Worm (Caenorhabditis elegans): ENCODE measurements around the gene Y43F8C.17.
A peak's percentile ranks its signal among the peaks of the same experiment; 100 is the strongest.

Y43F8C.17 gene

DNA sequence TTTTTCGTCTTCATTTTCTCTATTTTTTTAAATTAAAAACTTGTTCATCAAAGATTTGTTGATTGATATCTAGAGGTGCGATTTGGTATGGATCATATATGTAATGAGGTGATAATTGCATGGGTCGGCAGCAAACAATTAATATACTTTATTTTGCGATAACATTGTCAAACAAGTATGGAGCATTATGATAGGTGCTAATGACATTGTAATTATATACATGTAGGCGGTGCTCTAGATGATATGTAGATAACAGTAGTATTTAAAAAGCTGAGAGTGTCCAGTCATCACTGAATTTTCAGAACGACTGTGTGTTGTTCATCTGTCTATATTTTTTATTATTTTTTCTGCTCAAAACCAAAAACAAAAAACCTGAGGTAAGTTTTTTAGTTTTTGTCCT lies 14.3 kb downstream of the Y43F8C.17 start, which contains the start of gene Y116F11A.1:
Gene Y116F11A.1, plus strand, starts transcription at position 301 of the 400 bp plus-strand sequence.
- TF ChIP-seq F13H6.1 (tag; optimal IDR thresholded peaks at IDR 0.05) (no peak), ets-4 (tag; optimal IDR thresholded peaks at IDR 0.05) (no peak), pros-1 (tag; optimal IDR thresholded peaks at IDR 0.05) (no peak), rnt-1 (tag; optimal IDR thresholded peaks at IDR 0.05) (no peak), madf-2 (tag; optimal IDR thresholded peaks at IDR 0.05) (no peak), unc-3 (GFP tag; conservative IDR thresholded peaks at IDR 0.05) (no peak), unc-3 (tag; optimal IDR thresholded peaks at IDR 0.05) (no peak), ztf-16 (tag; optimal IDR thresholded peaks at IDR 0.05) (no peak), sox-4 (tag; optimal IDR thresholded peaks at IDR 0.05) (no peak), npax-4 (tag; optimal IDR thresholded peaks at IDR 0.05) (no peak), ceh-14 (tag; optimal IDR thresholded peaks at IDR 0.05) (no peak), ahr-1 (tag; optimal IDR thresholded peaks at IDR 0.05) (no peak), Y22D7AL.16 (tag; optimal IDR thresholded peaks at IDR 0.05) (no peak), fax-1 (tag; optimal IDR thresholded peaks at IDR 0.05) (no peak), ceh-24 (tag; optimal IDR thresholded peaks at IDR 0.05) (no peak), hlh-30 (tag; optimal IDR thresholded peaks at IDR 0.05; ENCODE audit: insufficient read depth) (no peak), dve-1 (tag; optimal IDR thresholded peaks at IDR 0.05) (no peak), che-1 (tag; optimal IDR thresholded peaks at IDR 0.05) (no peak), hlh-6 (tag; optimal IDR thresholded peaks at IDR 0.05) (no peak)

ce11 chrV:19733728-19734127 lies 17.8 kb downstream of the Y43F8C.17 start:
- peak; percentile 40 for TF ChIP-seq pag-3 (tag; optimal IDR thresholded peaks at IDR 0.05; ENCODE audit: borderline replicate concordance)
- no peak for TF ChIP-seq zip-5 (tag; optimal IDR thresholded peaks at IDR 0.05)
- TF ChIP-seq sox-2 (GFP tag; IDR thresholded peaks at IDR 0.05) = no peak

- TF ChIP-seq ceh-45 (GFP tag; IDR thresholded peaks at IDR 0.05) = no peak
- TF ChIP-seq Y22D7AL.16 (tag; optimal IDR thresholded peaks at IDR 0.05) = no peak
- TF ChIP-seq lim-6 (tag; optimal IDR thresholded peaks at IDR 0.05) = no peak
- TF ChIP-seq zip-5 (tag; optimal IDR thresholded peaks at IDR 0.05) = no peak
- TF ChIP-seq sox-4 (tag; optimal IDR thresholded peaks at IDR 0.05) = no peak
- no peak for TF ChIP-seq sox-2 (GFP tag; IDR thresholded peaks at IDR 0.05)
- no peak for TF ChIP-seq ttx-3 (tag; optimal IDR thresholded peaks at IDR 0.05)
- TF ChIP-seq nfya-1 (tag; optimal IDR thresholded peaks at IDR 0.05) = no peak
- no peak for TF ChIP-seq odd-2 (tag; optimal IDR thresholded peaks at IDR 0.05)
- no peak for TF ChIP-seq pat-9 (tag; optimal IDR thresholded peaks at IDR 0.05)
These were observed 21.5 kb downstream of the Y43F8C.17 start, which contains the start of gene W04E12.7 for ce11 chrV:19737458-19737857. Gene W04E12.7 (minus strand): TSS chrV:19737558.

- no peak for TF ChIP-seq rnt-1 (tag; optimal IDR thresholded peaks at IDR 0.05)
- no peak for TF ChIP-seq Y22D7AL.16 (tag; optimal IDR thresholded peaks at IDR 0.05)
- TF ChIP-seq hlh-8 (tag; optimal IDR thresholded peaks at IDR 0.05) = no peak
- TF ChIP-seq lim-6 (tag; optimal IDR thresholded peaks at IDR 0.05) = no peak
- no peak for TF ChIP-seq K09A11.1 (tag; optimal IDR thresholded peaks at IDR 0.05; ENCODE audit: insufficient read depth)
- TF ChIP-seq sox-4 (tag; optimal IDR thresholded peaks at IDR 0.05) = no peak
- no peak for TF ChIP-seq ceh-34 (tag; optimal IDR thresholded peaks at IDR 0.05)
These were observed 22.2 kb downstream of the Y43F8C.17 start, which contains the start of gene fbxa-131 for ce11 chrV:19738117-19738516. Gene fbxa-131 (plus strand): TSS chrV:19738417.

ce11 chrV:19741034-19741433 lies 25.1 kb downstream of the Y43F8C.17 start, which contains the start of gene W04E12.2:
Gene W04E12.2 (minus strand): TSS chrV:19741134.
- TF ChIP-seq elt-4 (tag; optimal IDR thresholded peaks at IDR 0.05) (no peak), lin-11 (tag; optimal IDR thresholded peaks at IDR 0.05) (no peak), unc-3 (GFP tag; conservative IDR thresholded peaks at IDR 0.05) (no peak), unc-3 (tag; optimal IDR thresholded peaks at IDR 0.05) (no peak), hlh-15 (tag; optimal IDR thresholded peaks at IDR 0.05) (no peak), eyg-1 (tag; optimal IDR thresholded peaks at IDR 0.05) (no peak), C08G9.2 (tag; optimal IDR thresholded peaks at IDR 0.05) (no peak), ztf-16 (tag; optimal IDR thresholded peaks at IDR 0.05) (no peak), hlh-13 (GFP tag; optimal IDR thresholded peaks at IDR 0.05) (no peak), mec-3 (tag; optimal IDR thresholded peaks at IDR 0.05; ENCODE audit: borderline replicate concordance) (no peak)

Data from whole organism, late embryonic.